Worm (Caenorhabditis elegans): ENCODE data around the gene Y43F4B.10.

ce11 chrIII:13272788-13273187 is 41.1 kb upstream of the Y43F4B.10 start:
- TF ChIP-seq egl-27 (tag; optimal IDR thresholded peaks at IDR 0.05) = no peak
- no peak for TF ChIP-seq nhr-28 (tag; optimal IDR thresholded peaks at IDR 0.05)
- no peak for TF ChIP-seq lin-15B (tag; optimal IDR thresholded peaks at IDR 0.05)
- no peak for TF ChIP-seq ceh-63 (GFP tag; optimal IDR thresholded peaks at IDR 0.05)
